Fruit fly (Drosophila melanogaster) whole organism, embryonic: ENCODE data around the gene puc.

Source experiments
- BEAF-32 ChIP-seq: fragments of 200-800 bp; sonication (Bioruptor generic); optimal IDR thresholded peaks from 3 replicates; lab custom pipeline; 2017; ENCODE audit warnings: missing biosample characterization, missing genetic modification characterization, mild to moderate bottlenecking, moderate library complexity, missing genetic modification reagents
- CG10274 ChIP-seq: fragments of 200-800 bp; sonication (Bioruptor generic); optimal IDR thresholded peaks from 3 replicates; lab custom pipeline; 2017; ENCODE audit warnings: missing biosample characterization, mild to moderate bottlenecking, missing genetic modification characterization
- CG12391 ChIP-seq: fragments of 200-800 bp; sonication (Bioruptor generic); optimal IDR thresholded peaks from 3 replicates; lab custom pipeline; 2018; ENCODE audit warnings: missing biosample characterization, mild to moderate bottlenecking, missing genetic modification characterization, moderate library complexity
- CG14710 ChIP-seq: fragments of 200-800 bp; sonication (Bioruptor generic); optimal IDR thresholded peaks from 3 replicates; lab custom pipeline; 2019; ENCODE audit warnings: missing biosample characterization, mild to moderate bottlenecking, missing genetic modification characterization, moderate library complexity
- CG30403 ChIP-seq: fragments of 200-800 bp; sonication (Bioruptor generic); optimal IDR thresholded peaks from 3 replicates; lab custom pipeline; 2016; ENCODE audit warnings: missing biosample characterization, missing genetic modification characterization
- CG3838 ChIP-seq: fragments of 200-800 bp; sonication (Bioruptor generic); optimal IDR thresholded peaks from 3 replicates; lab custom pipeline; 2016; ENCODE audit warnings: missing biosample characterization, missing genetic modification characterization
- CG4854 ChIP-seq: fragments of 200-800 bp; sonication (Bioruptor generic); optimal IDR thresholded peaks from 2 replicates; lab custom pipeline; 2016; ENCODE audit warnings: missing biosample characterization, missing genetic modification characterization, inconsistent platforms
- CG6854 ChIP-seq: fragments of 200-800 bp; sonication (Bioruptor generic); optimal IDR thresholded peaks from 3 replicates; lab custom pipeline; 2017; ENCODE audit warnings: missing biosample characterization, mild to moderate bottlenecking, missing genetic modification characterization
- CG7839 ChIP-seq: fragments of 200-800 bp; sonication (Bioruptor generic); optimal IDR thresholded peaks from 3 replicates; lab custom pipeline; 2018; ENCODE audit warnings: missing biosample characterization, mild to moderate bottlenecking, missing genetic modification characterization, moderate library complexity
- CG8281 ChIP-seq: fragments of 200-800 bp; sonication (Bioruptor generic); optimal IDR thresholded peaks from 2 replicates; lab custom pipeline; 2018; ENCODE audit warnings: missing biosample characterization, mild to moderate bottlenecking, missing genetic modification characterization, moderate library complexity
- CG8924 ChIP-seq: fragments of 200-800 bp; optimal IDR thresholded peaks from 3 replicates; lab custom pipeline; 2019; ENCODE audit warnings: missing biosample characterization, mild to moderate bottlenecking, missing genetic modification characterization, moderate library complexity
- CG9609 ChIP-seq: fragments of 200-800 bp; sonication (Bioruptor generic); optimal IDR thresholded peaks from 3 replicates; lab custom pipeline; 2016; ENCODE audit warnings: missing biosample characterization, missing genetic modification characterization
- H2.0 ChIP-seq: fragments of 200-800 bp; sonication (Bioruptor generic); IDR thresholded peaks from 2 replicates; pipeline ENCODE4 v1.3.6; 2022; ENCODE audit warnings: missing biosample characterization, missing genetic modification characterization
- HmgZ ChIP-seq: fragments of 200-800 bp; sonication (Bioruptor generic); optimal IDR thresholded peaks from 2 replicates; lab custom pipeline; 2018; ENCODE audit warnings: missing biosample characterization, mild to moderate bottlenecking, missing genetic modification characterization
- Hr78 ChIP-seq, 2 experiments: fragments of 200-800 bp in 1 of 2; fragments of >200 bp in 1 of 2; sonication (Bioruptor generic) in 1 of 2; optimal IDR thresholded peaks; 2 replicates each; lab custom pipeline; 2017 to 2019; ENCODE audit warnings: missing biosample characterization in 2 of 2, missing genetic modification characterization in 2 of 2, mild to moderate bottlenecking in 1 of 2, moderate library complexity in 1 of 2
- Hsf ChIP-seq: fragments of 200-800 bp; sonication (Bioruptor generic); optimal IDR thresholded peaks from 3 replicates; lab custom pipeline; 2016; ENCODE audit warnings: missing biosample characterization, missing genetic modification characterization
- Jarid2 ChIP-seq: fragments of 200-800 bp; sonication (Bioruptor generic); optimal IDR thresholded peaks from 3 replicates; lab custom pipeline; 2017; ENCODE audit warnings: mild to moderate bottlenecking, missing biosample characterization, missing genetic modification reagents, missing genetic modification characterization
- Mad ChIP-seq: fragments of 200-800 bp; sonication (Bioruptor generic); optimal IDR thresholded peaks from 2 replicates; lab custom pipeline; 2016; ENCODE audit warnings: missing biosample characterization, missing genetic modification characterization
- Med ChIP-seq: fragments of 200-800 bp; sonication (Bioruptor generic); peaks from one replicate; lab custom pipeline; 2016; ENCODE audit warnings: missing biosample characterization, missing genetic modification characterization, mild to moderate bottlenecking, inconsistent platforms, moderate library complexity
- Myb ChIP-seq: fragments of 200-800 bp; sonication (Bioruptor generic); optimal IDR thresholded peaks from 2 replicates; lab custom pipeline; 2016; ENCODE audit warnings: missing biosample characterization, missing genetic modification characterization
- NC2β ChIP-seq: fragments of 200-800 bp; sonication (Bioruptor generic); optimal IDR thresholded peaks from 2 replicates; lab custom pipeline; 2016; ENCODE audit warnings: missing biosample characterization, missing genetic modification characterization
- Neu2 ChIP-seq: fragments of 200-800 bp; sonication (Bioruptor generic); optimal IDR thresholded peaks from 3 replicates; lab custom pipeline; 2016; ENCODE audit warnings: missing biosample characterization, missing genetic modification characterization, borderline replicate concordance
- Oli ChIP-seq: fragments of 200-800 bp; sonication (Bioruptor generic); optimal IDR thresholded peaks from 2 replicates; lab custom pipeline; 2018; ENCODE audit warnings: missing biosample characterization, mild to moderate bottlenecking, missing genetic modification characterization, moderate library complexity
- Poxn ChIP-seq: fragments of 200-800 bp; sonication (Bioruptor generic); IDR thresholded peaks from 2 replicates; pipeline ENCODE4 v1.3.6; 2022; ENCODE audit warnings: missing biosample characterization, missing genetic modification characterization
- Sox100B ChIP-seq: fragments of 200-800 bp; sonication (Bioruptor generic); optimal IDR thresholded peaks from 3 replicates; lab custom pipeline; 2018; ENCODE audit warnings: missing biosample characterization, mild to moderate bottlenecking, missing genetic modification characterization
- Spps ChIP-seq: fragments of 200-800 bp; sonication (Bioruptor generic); optimal IDR thresholded peaks from 2 replicates; lab custom pipeline; 2018; ENCODE audit warnings: missing biosample characterization, mild to moderate bottlenecking, missing genetic modification characterization
- Xrp1 ChIP-seq: fragments of 200-800 bp; sonication (Bioruptor generic); IDR thresholded peaks from 2 replicates; pipeline ENCODE4 v1.3.6; 2022; ENCODE audit warnings: missing biosample characterization, missing genetic modification characterization
- aop ChIP-seq: fragments of 200-800 bp; sonication (Bioruptor generic); IDR thresholded peaks from 2 replicates; pipeline ENCODE4 v1.3.6; 2022; ENCODE audit warnings: missing biosample characterization, missing genetic modification characterization
- corto ChIP-seq: fragments of 200-800 bp; sonication (Bioruptor generic); optimal IDR thresholded peaks from 2 replicates; lab custom pipeline; 2016; ENCODE audit warnings: missing biosample characterization, mild to moderate bottlenecking, missing genetic modification characterization, moderate library complexity
- croc ChIP-seq: fragments of 200-800 bp; sonication (Bioruptor generic); conservative IDR thresholded peaks from 3 replicates; pipeline ENCODE4 v1.3.6; 2022; ENCODE audit warnings: missing biosample characterization, missing genetic modification characterization
- fd3F ChIP-seq: fragments of 200-800 bp; sonication (Bioruptor generic); optimal IDR thresholded peaks from 2 replicates; lab custom pipeline; 2018; ENCODE audit warnings: missing biosample characterization, mild to moderate bottlenecking, missing genetic modification characterization, moderate library complexity
- fu2 ChIP-seq: fragments of 200-800 bp; sonication (Bioruptor generic); optimal IDR thresholded peaks from 2 replicates; lab custom pipeline; 2016; ENCODE audit warnings: missing biosample characterization, missing genetic modification characterization
- gce ChIP-seq: fragments of 200-800 bp; sonication (Bioruptor generic); IDR thresholded peaks from 3 replicates; pipeline ENCODE4 v1.3.6; 2022; ENCODE audit warnings: missing biosample characterization, missing genetic modification characterization
- grn ChIP-seq: fragments of 200-800 bp; sonication (Bioruptor generic); optimal IDR thresholded peaks from 3 replicates; lab custom pipeline; 2017; ENCODE audit warnings: missing biosample characterization, missing genetic modification characterization
- hbn ChIP-seq: fragments of 200-800 bp; sonication (Bioruptor generic); IDR thresholded peaks from 2 replicates; pipeline ENCODE4 v1.3.6; 2022; ENCODE audit warnings: missing biosample characterization, missing genetic modification characterization; ENCODE audit not compliant: partially characterized antibody
- hth ChIP-seq: fragments of >200 bp; optimal IDR thresholded peaks from 2 replicates; lab custom pipeline; 2017; ENCODE audit warnings: inconsistent platforms
- jumu ChIP-seq: fragments of 200-800 bp; sonication (Bioruptor generic); optimal IDR thresholded peaks from 3 replicates; lab custom pipeline; 2016; ENCODE audit warnings: missing biosample characterization, missing genetic modification characterization
- maf-S ChIP-seq: fragments of 200-800 bp; sonication (Bioruptor generic); optimal IDR thresholded peaks from 2 replicates; lab custom pipeline; 2016; ENCODE audit warnings: missing biosample characterization, missing genetic modification characterization
- p53 ChIP-seq: fragments of 200-800 bp; sonication (Bioruptor generic); optimal IDR thresholded peaks from 2 replicates; lab custom pipeline; 2016; ENCODE audit warnings: missing biosample characterization, missing genetic modification characterization
- pan ChIP-seq, 4 experiments: fragments of >200 bp in 3 of 4; fragments of 200-800 bp in 1 of 4; sonication (Bioruptor generic) in 1 of 4; optimal IDR thresholded peaks in 3 of 4; IDR thresholded peaks in 1 of 4; 2 replicates each; pipeline versions ENCODE4 v1.3.6 to Lab custom; 2017 to 2022; ENCODE audit warnings: missing biosample characterization in 2 of 4, missing genetic modification characterization in 2 of 4, mixed read lengths in 1 of 4
- pb ChIP-seq: fragments of 200-800 bp; sonication (Bioruptor generic); optimal IDR thresholded peaks from 3 replicates; lab custom pipeline; 2016; ENCODE audit warnings: missing biosample characterization, missing genetic modification characterization
- row ChIP-seq: fragments of 200-800 bp; sonication (Bioruptor generic); IDR thresholded peaks from 3 replicates; pipeline ENCODE4 v1.3.6; 2022; ENCODE audit warnings: missing biosample characterization, missing genetic modification characterization
- salm ChIP-seq: fragments of 200-800 bp; sonication (Bioruptor generic); optimal IDR thresholded peaks from 2 replicates; lab custom pipeline; 2018; ENCODE audit warnings: missing biosample characterization, mild to moderate bottlenecking, missing genetic modification characterization
- sc ChIP-seq, 3 experiments: fragments of >200 bp in 2 of 3; fragments of 200-800 bp in 1 of 3; sonication (Bioruptor generic) in 1 of 3; optimal IDR thresholded peaks; 2 replicates in 2 of 3; 3 replicates in 1 of 3; lab custom pipeline; 2017; ENCODE audit warnings: mild to moderate bottlenecking in 1 of 3, missing biosample characterization in 1 of 3, missing genetic modification characterization in 1 of 3, missing genetic modification reagents in 1 of 3
- sisA ChIP-seq: fragments of 200-800 bp; sonication (Bioruptor generic); IDR thresholded peaks from 2 replicates; pipeline ENCODE4 v1.3.6; 2022; ENCODE audit warnings: missing biosample characterization, missing genetic modification characterization
- tio ChIP-seq: fragments of 200-800 bp; sonication (Bioruptor generic); optimal IDR thresholded peaks from 2 replicates; lab custom pipeline; 2017; ENCODE audit warnings: missing biosample characterization, missing genetic modification characterization, inconsistent platforms
- tll ChIP-seq, 2 experiments: fragments of 200-800 bp in 1 of 2; fragments of >200 bp in 1 of 2; sonication (Bioruptor generic) in 1 of 2; optimal IDR thresholded peaks; 2 replicates each; lab custom pipeline; 2017 to 2019; ENCODE audit warnings: missing biosample characterization in 2 of 2, missing genetic modification characterization in 2 of 2, mild to moderate bottlenecking in 1 of 2, moderate library complexity in 1 of 2
- tup ChIP-seq: fragments of 200-800 bp; sonication (Bioruptor generic); optimal IDR thresholded peaks from 2 replicates; lab custom pipeline; 2016; ENCODE audit warnings: missing biosample characterization, mild to moderate bottlenecking, missing genetic modification characterization, moderate library complexity

puc gene

dm6 chr3R:8122198-8122970, 17.3 kb downstream of the puc start, which contains the start of gene CG7878 (continued):
- TF ChIP-seq Poxn (GFP tag; lab: Robert Waterston, UW) (no peak), fd3F (GFP tag; lab: Kevin White, UChicago) (no peak), gce (GFP tag; lab: Robert Waterston, UW) (no peak), pan (optimal IDR thresholded peaks at IDR 0.05; lab: Kevin White, UChicago) (no peak), pan (GFP tag; optimal IDR thresholded peaks at IDR 0.05 in 1 of 2, IDR thresholded peaks at IDR 0.05 in 1 of 2) (peak in 1 of 2 experiments; percentile 19), tll (GFP tag; optimal IDR thresholded peaks at IDR 0.05; lab: Kevin White, UChicago) (no peak), CG7839 (tag; lab: Kevin White, UChicago) (peak; percentile 56), CG10274 (GFP tag; lab: Kevin White, UChicago) (no peak), HmgZ (tag; lab: Kevin White, UChicago) (peak; percentile 63), tup (GFP tag; lab: Kevin White, UChicago) (no peak), Sox100B (GFP tag; lab: Kevin White, UChicago) (peak; percentile 18), sc (optimal IDR thresholded peaks at IDR 0.05; lab: Kevin White, UChicago) (no peak), sc (GFP tag; optimal IDR thresholded peaks at IDR 0.05; lab: Kevin White, UChicago) (no peak), Oli (no peak), H2.0 (GFP tag; lab: Robert Waterston, UW) (no peak), corto (GFP tag; lab: Kevin White, UChicago) (peak; percentile 34), CG3838 (GFP tag; lab: Kevin White, UChicago) (no peak), Xrp1 (GFP tag; lab: Robert Waterston, UW) (peak; percentile 54), CG6854 (GFP tag; lab: Kevin White, UChicago) (no peak), fu2 (GFP tag; lab: Kevin White, UChicago) (peak; percentile 54), CG12391 (tag; lab: Kevin White, UChicago) (peak; percentile 72), CG9609 (GFP tag; lab: Kevin White, UChicago) (no peak), Myb (GFP tag; lab: Kevin White, UChicago) (peak; percentile 76), croc (no peak), jumu (GFP tag; lab: Kevin White, UChicago) (peak; percentile 49), aop (GFP tag; lab: Robert Waterston, UW) (no peak), tio (GFP tag; lab: Kevin White, UChicago) (peak; percentile 20), Hsf (peak; percentile 47), CG30403 (GFP tag; lab: Kevin White, UChicago) (peak; percentile 69), Med (GFP tag; lab: Kevin White, UChicago) (peak; percentile 95), NC2β (GFP tag; lab: Kevin White, UChicago) (peak; percentile 5), grn (GFP tag; lab: Kevin White, UChicago) (peak; percentile 23), pb (GFP tag; lab: Kevin White, UChicago) (no peak), Neu2 (no peak), Spps (no peak), hbn (GFP tag; lab: Robert Waterston, UW) (peak; percentile 56), CG14710 (tag; lab: Kevin White, UChicago) (peak; percentile 54), Jarid2 (GFP tag; lab: Kevin White, UChicago) (no peak), CG8924 (tag; lab: Kevin White, UChicago) (peak; percentile 51), sisA (GFP tag; lab: Robert Waterston, UW) (peak; percentile 56), p53 (GFP tag; lab: Kevin White, UChicago) (no peak), salm (no peak), maf-S (no peak), hth (no peak), CG8281 (tag; lab: Kevin White, UChicago) (no peak), BEAF-32 (GFP tag; lab: Kevin White, UChicago) (peak; percentile 84), row (GFP tag; lab: Robert Waterston, UW) (peak; percentile 86), Mad (GFP tag; lab: Kevin White, UChicago) (peak; percentile 8), Hr78 (GFP tag; optimal IDR thresholded peaks at IDR 0.05; lab: Kevin White, UChicago) (no peak), CG4854 (no peak)
